Worm (Caenorhabditis elegans) whole organism, L2 larva: Measurements from ENCODE around the gene pink-1.

ENCODE experiments used
- C34F6.9 ChIP-seq: fragments of 150-350 bp; optimal IDR thresholded peaks from 2 replicates; lab custom pipeline; 2014; ENCODE audit warnings: missing biosample characterization, missing genetic modification characterization
- F13H6.1 ChIP-seq: sonication (generic microtip); optimal IDR thresholded peaks from 2 replicates; lab custom pipeline; 2016; ENCODE audit warnings: missing genetic modification characterization, missing compliant biosample characterization
- R02D3.7 ChIP-seq: fragments of 150-350 bp; optimal IDR thresholded peaks from 2 replicates; lab custom pipeline; 2014; ENCODE audit warnings: missing biosample characterization, missing genetic modification characterization
- Y55F3AM.14 ChIP-seq: fragments of 200-800 bp; sonication (Bioruptor generic); optimal IDR thresholded peaks from 2 replicates; lab custom pipeline; 2018; ENCODE audit warnings: mild to moderate bottlenecking, missing genetic modification characterization, missing compliant biosample characterization
- ZK546.5 ChIP-seq: sonication (generic microtip); optimal IDR thresholded peaks from 2 replicates; lab custom pipeline; 2017; ENCODE audit warnings: missing biosample characterization, missing genetic modification characterization
- alr-1 ChIP-seq: fragments of 150-350 bp; optimal IDR thresholded peaks from 2 replicates; lab custom pipeline; 2014; ENCODE audit warnings: missing biosample characterization, missing genetic modification characterization
- aly-2 ChIP-seq: fragments of 150-350 bp; optimal IDR thresholded peaks from 2 replicates; lab custom pipeline; 2014; ENCODE audit warnings: missing biosample characterization, missing genetic modification characterization
- ama-1 ChIP-seq: fragments of 150-350 bp; optimal IDR thresholded peaks from 2 replicates; lab custom pipeline; 2018; ENCODE audit warnings: inconsistent platforms
- blmp-1 ChIP-seq: sonication (generic microtip); optimal IDR thresholded peaks from 2 replicates; lab custom pipeline; 2017; ENCODE audit warnings: missing genetic modification characterization, mild to moderate bottlenecking, missing compliant biosample characterization, antibody characterized with exemption, moderate library complexity; ENCODE audit not compliant: insufficient read depth
- ceh-16 ChIP-seq: fragments of 150-350 bp; optimal IDR thresholded peaks from 2 replicates; lab custom pipeline; 2014; ENCODE audit warnings: missing biosample characterization, missing genetic modification characterization
- ceh-82 ChIP-seq: fragments of 150-350 bp; optimal IDR thresholded peaks from 2 replicates; lab custom pipeline; 2014; ENCODE audit warnings: missing biosample characterization, missing genetic modification characterization
- crh-2 ChIP-seq: sonication (generic microtip); optimal IDR thresholded peaks from 2 replicates; lab custom pipeline; 2017; ENCODE audit warnings: missing biosample characterization, missing genetic modification characterization
- dmd-4 ChIP-seq: sonication (generic microtip); optimal IDR thresholded peaks from 2 replicates; lab custom pipeline; 2017; ENCODE audit warnings: missing biosample characterization, missing genetic modification characterization
- egl-27 ChIP-seq: sonication (generic microtip); optimal IDR thresholded peaks from 3 replicates; lab custom pipeline; 2017; ENCODE audit warnings: missing biosample characterization, missing genetic modification reagents, missing genetic modification characterization
- elt-1 ChIP-seq: fragments of 150-350 bp; optimal IDR thresholded peaks from 2 replicates; lab custom pipeline; 2014; ENCODE audit warnings: missing biosample characterization, missing genetic modification characterization
- elt-3 ChIP-seq: sonication (generic microtip); optimal IDR thresholded peaks from 2 replicates; lab custom pipeline; 2017; ENCODE audit warnings: missing biosample characterization, missing genetic modification characterization
- fos-1 ChIP-seq: fragments of 150-350 bp; optimal IDR thresholded peaks from 2 replicates; lab custom pipeline; 2014; ENCODE audit warnings: missing biosample characterization, missing genetic modification characterization
- gmeb-1 ChIP-seq: fragments of 150-350 bp; optimal IDR thresholded peaks from 2 replicates; lab custom pipeline; 2014; ENCODE audit warnings: missing biosample characterization, missing genetic modification characterization
- lin-11 ChIP-seq: fragments of 150-350 bp; sonication (generic microtip); optimal IDR thresholded peaks from 2 replicates; lab custom pipeline; 2014; ENCODE audit warnings: missing biosample characterization, missing genetic modification characterization, inconsistent platforms, mixed read lengths
- lin-13 ChIP-seq: fragments of 150-350 bp; optimal IDR thresholded peaks from 2 replicates; lab custom pipeline; 2014; ENCODE audit warnings: missing biosample characterization, missing genetic modification reagents, missing genetic modification characterization
- lin-39 ChIP-seq: fragments of 150-350 bp; optimal IDR thresholded peaks from 2 replicates; lab custom pipeline; 2014; ENCODE audit warnings: missing biosample characterization, missing genetic modification reagents, missing genetic modification characterization
- lsy-2 ChIP-seq, 2 experiments: fragments of 150-350 bp in 1 of 2; sonication (generic microtip) in 1 of 2; optimal IDR thresholded peaks; 2 replicates each; lab custom pipeline; 2014 to 2017; ENCODE audit warnings: missing biosample characterization in 2 of 2, missing genetic modification characterization in 2 of 2
- mab-5 ChIP-seq: fragments of 150-350 bp; optimal IDR thresholded peaks from 2 replicates; lab custom pipeline; 2014; ENCODE audit warnings: missing biosample characterization, missing genetic modification characterization
- mbf-1 ChIP-seq: sonication (generic microtip); optimal IDR thresholded peaks from 2 replicates; lab custom pipeline; 2017; ENCODE audit warnings: missing biosample characterization, missing genetic modification characterization
- mdl-1 ChIP-seq, 2 experiments: fragments of 150-350 bp in 1 of 2; sonication (generic microtip) in 1 of 2; optimal IDR thresholded peaks; 2 replicates each; lab custom pipeline; 2017; ENCODE audit warnings: missing biosample characterization in 2 of 2, missing genetic modification characterization in 2 of 2
- nhr-10 ChIP-seq: sonication (generic microtip); optimal IDR thresholded peaks from 2 replicates; lab custom pipeline; 2017; ENCODE audit warnings: missing biosample characterization, missing genetic modification characterization
- nhr-11 ChIP-seq: fragments of 150-350 bp; optimal IDR thresholded peaks from 2 replicates; lab custom pipeline; 2014; ENCODE audit warnings: missing biosample characterization, missing genetic modification characterization
- nhr-12 ChIP-seq: fragments of 150-350 bp; optimal IDR thresholded peaks from 2 replicates; lab custom pipeline; 2014; ENCODE audit warnings: missing biosample characterization, missing genetic modification characterization
- nhr-129 ChIP-seq: fragments of 150-350 bp; optimal IDR thresholded peaks from 2 replicates; lab custom pipeline; 2014; ENCODE audit warnings: missing biosample characterization, missing genetic modification characterization
- nhr-21 ChIP-seq: fragments of 150-350 bp; optimal IDR thresholded peaks from 2 replicates; lab custom pipeline; 2014; ENCODE audit warnings: missing biosample characterization, missing genetic modification characterization
- nhr-23 ChIP-seq: fragments of 150-350 bp; optimal IDR thresholded peaks from 2 replicates; lab custom pipeline; 2014; ENCODE audit warnings: missing biosample characterization, missing genetic modification reagents, missing genetic modification characterization
- nhr-237 ChIP-seq: fragments of 150-350 bp; optimal IDR thresholded peaks from 2 replicates; lab custom pipeline; 2014; ENCODE audit warnings: missing biosample characterization, missing genetic modification characterization
- nhr-25 ChIP-seq: fragments of 150-350 bp; sonication (generic microtip); optimal IDR thresholded peaks from 3 replicates; lab custom pipeline; 2014; ENCODE audit warnings: missing biosample characterization, missing genetic modification characterization
- nhr-6 ChIP-seq: fragments of 150-350 bp; optimal IDR thresholded peaks from 2 replicates; lab custom pipeline; 2014; ENCODE audit warnings: missing biosample characterization, missing genetic modification characterization
- nhr-77 ChIP-seq: fragments of 150-350 bp; optimal IDR thresholded peaks from 2 replicates; lab custom pipeline; 2014; ENCODE audit warnings: missing biosample characterization, missing genetic modification characterization
- peb-1 ChIP-seq: fragments of 150-350 bp; optimal IDR thresholded peaks from 2 replicates; lab custom pipeline; 2014; ENCODE audit warnings: missing biosample characterization, missing genetic modification characterization
- sem-4 ChIP-seq: fragments of 150-350 bp; optimal IDR thresholded peaks from 2 replicates; lab custom pipeline; 2014; ENCODE audit warnings: missing biosample characterization, missing genetic modification reagents, missing genetic modification characterization
- skn-1 ChIP-seq: sonication (generic microtip); optimal IDR thresholded peaks from 2 replicates; lab custom pipeline; 2017; ENCODE audit warnings: missing biosample characterization, missing genetic modification characterization
- sma-3 ChIP-seq: sonication (generic microtip); optimal IDR thresholded peaks from 2 replicates; lab custom pipeline; 2016; ENCODE audit warnings: missing genetic modification reagents, missing genetic modification characterization, missing compliant biosample characterization
- sma-9 ChIP-seq, 2 experiments: fragments of 150-350 bp in 1 of 2; sonication (generic microtip) in 1 of 2; optimal IDR thresholded peaks; 2 replicates each; lab custom pipeline; 2014 to 2016; ENCODE audit warnings: missing genetic modification characterization in 2 of 2, mild to moderate bottlenecking in 1 of 2, missing biosample characterization in 1 of 2, missing compliant biosample characterization in 1 of 2, missing genetic modification reagents in 1 of 2, moderate library complexity in 1 of 2
- snpc-4 ChIP-seq: fragments of 150-350 bp; optimal IDR thresholded peaks from 2 replicates; lab custom pipeline; 2014; ENCODE audit warnings: missing biosample characterization, missing genetic modification characterization
- unc-39 ChIP-seq: fragments of 150-350 bp; optimal IDR thresholded peaks from 2 replicates; lab custom pipeline; 2014; ENCODE audit warnings: missing biosample characterization, missing genetic modification characterization
- unc-55 ChIP-seq: fragments of 150-350 bp; sonication (generic microtip); optimal IDR thresholded peaks from 3 replicates; lab custom pipeline; 2014; ENCODE audit warnings: missing biosample characterization, missing genetic modification reagents, missing genetic modification characterization
- unc-62 ChIP-seq: fragments of 150-350 bp; optimal IDR thresholded peaks from 2 replicates; lab custom pipeline; 2014; ENCODE audit warnings: missing biosample characterization, missing genetic modification reagents, missing genetic modification characterization
- zag-1 ChIP-seq: fragments of 150-350 bp; optimal IDR thresholded peaks from 2 replicates; lab custom pipeline; 2014; ENCODE audit warnings: missing biosample characterization, missing genetic modification characterization
- ztf-1 ChIP-seq: fragments of 200-800 bp; sonication (Bioruptor generic); conservative IDR thresholded peaks from 2 replicates; pipeline ENCODE4 v1.3.6; 2022; ENCODE audit warnings: missing genetic modification characterization, missing compliant biosample characterization
- ztf-11 ChIP-seq: sonication (generic microtip); optimal IDR thresholded peaks from 2 replicates; lab custom pipeline; 2017; ENCODE audit warnings: missing biosample characterization, missing genetic modification characterization
- ztf-4 ChIP-seq: fragments of 150-350 bp; optimal IDR thresholded peaks from 2 replicates; lab custom pipeline; 2014; ENCODE audit warnings: missing biosample characterization, missing genetic modification characterization

Gene pink-1

DNA sequence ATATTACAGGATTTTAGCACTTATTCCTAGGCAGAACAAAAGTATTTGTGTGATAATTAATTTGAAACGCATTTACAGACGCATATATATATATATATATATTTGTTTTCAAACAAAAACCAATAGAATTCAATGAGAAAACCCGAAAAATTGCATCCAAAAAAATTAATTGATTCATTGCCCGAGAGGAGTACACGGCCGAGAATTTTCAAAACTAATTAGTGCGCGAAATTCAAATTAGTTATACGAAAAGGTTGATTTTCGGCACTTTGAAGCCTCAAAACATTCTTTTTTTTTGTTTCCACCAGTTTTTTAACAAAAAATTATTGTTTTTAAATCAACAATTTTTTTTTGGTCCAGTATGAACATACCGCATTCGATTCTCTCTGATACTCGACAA lies 4.0 kb downstream of the pink-1 start:
- TF ChIP-seq unc-62 (no peak), ama-1 (lab: Kevin White, UChicago) (no peak), nhr-10 (tag; lab: Kevin White, UChicago) (no peak), nhr-23 (no peak), F13H6.1 (tag; lab: Kevin White, UChicago) (no peak), lin-11 (no peak), sem-4 (tag; lab: Kevin White, UChicago) (no peak), aly-2 (tag; lab: Kevin White, UChicago) (no peak), nhr-77 (tag; lab: Kevin White, UChicago) (no peak), elt-1 (tag; lab: Kevin White, UChicago) (no peak), ztf-4 (tag; lab: Kevin White, UChicago) (no peak), ztf-11 (no peak)

DNA sequence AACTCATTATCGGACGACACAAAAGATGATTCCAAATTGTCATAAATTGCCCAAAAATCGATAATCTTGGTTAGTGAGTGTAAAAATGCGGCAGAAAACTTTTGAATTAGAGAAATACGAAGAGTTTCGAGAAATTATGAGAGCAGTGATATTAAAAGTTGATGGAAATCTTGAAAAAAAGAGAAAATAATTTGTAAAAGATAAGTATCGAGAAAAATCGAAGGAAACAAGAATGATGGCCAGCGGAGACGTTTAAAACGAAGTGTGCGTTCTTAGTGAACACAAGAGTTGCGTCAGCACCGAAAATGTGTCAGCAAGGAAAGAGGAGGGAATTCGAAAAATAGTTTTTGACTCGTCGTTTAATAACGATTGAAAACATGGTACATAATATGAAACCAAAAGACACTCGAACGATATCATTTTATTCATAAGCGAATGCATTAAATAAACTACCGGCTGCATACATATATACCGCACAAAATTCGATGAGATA lies 5.6 kb downstream of the pink-1 start, which contains the start of gene ndx-6:
ndx-6 (minus strand) TSS at position 51 of the 493 bp plus-strand sequence.
- TF ChIP-seq nhr-21 (tag; lab: Kevin White, UChicago): peak; percentile 70
- TF ChIP-seq nhr-77 (tag; lab: Kevin White, UChicago): peak; percentile 74
- TF ChIP-seq mdl-1 (tag; optimal IDR thresholded peaks at IDR 0.05; lab: Kevin White, UChicago): no peak
- no peak for TF ChIP-seq aly-2 (tag; lab: Kevin White, UChicago)
- peak; percentile 95 for TF ChIP-seq unc-55 (GFP tag; lab: Kevin White, UChicago)
- peak; percentile 40 for TF ChIP-seq R02D3.7
- no peak for TF ChIP-seq unc-62
- TF ChIP-seq ceh-16: peak; percentile 68
- TF ChIP-seq nhr-11 (tag; lab: Kevin White, UChicago): no peak
- TF ChIP-seq nhr-237 (tag; lab: Kevin White, UChicago): no peak
- peak; percentile 90 for TF ChIP-seq crh-2 (tag; lab: Kevin White, UChicago)
- no peak for TF ChIP-seq Y55F3AM.14 (GFP tag; lab: Kevin White, UChicago)
- TF ChIP-seq mab-5 (tag; lab: Kevin White, UChicago): peak; percentile 84
- TF ChIP-seq F13H6.1 (tag; lab: Kevin White, UChicago): peak; percentile 81
- no peak for TF ChIP-seq alr-1 (tag; lab: Kevin White, UChicago)
- peak; percentile 83 for TF ChIP-seq lin-13 (GFP tag; lab: Kevin White, UChicago)
- peak; percentile 79 to 93 for TF ChIP-seq lsy-2 (tag; optimal IDR thresholded peaks at IDR 0.05; lab: Kevin White, UChicago)
- no peak for TF ChIP-seq ztf-1 (GFP tag; lab: Robert Waterston, UW)
- TF ChIP-seq elt-3: no peak
- TF ChIP-seq nhr-6: peak; percentile 79
- peak; percentile 36 for TF ChIP-seq egl-27 (tag; lab: Kevin White, UChicago)
- peak; percentile 35 for TF ChIP-seq zag-1 (tag; lab: Kevin White, UChicago)
- TF ChIP-seq nhr-129 (tag; lab: Kevin White, UChicago): peak; percentile 92
- TF ChIP-seq nhr-10 (tag; lab: Kevin White, UChicago): no peak
- peak; percentile 56 for TF ChIP-seq blmp-1
- peak; percentile 73 for TF ChIP-seq ztf-4 (tag; lab: Kevin White, UChicago)
- TF ChIP-seq nhr-25 (tag; lab: Kevin White, UChicago): peak; percentile 85
- TF ChIP-seq ZK546.5 (tag; lab: Kevin White, UChicago): no peak
- TF ChIP-seq sem-4 (tag; lab: Kevin White, UChicago): peak; percentile 60
- peak; percentile 80 for TF ChIP-seq snpc-4 (tag; lab: Kevin White, UChicago)
- no peak for TF ChIP-seq nhr-23
- TF ChIP-seq nhr-12 (tag; lab: Kevin White, UChicago): no peak
- peak; percentile 88 for TF ChIP-seq sma-3 (GFP tag; lab: Kevin White, UChicago)
- TF ChIP-seq gmeb-1 (tag; lab: Kevin White, UChicago): peak; percentile 98
- TF ChIP-seq unc-39 (tag; lab: Kevin White, UChicago): no peak
- TF ChIP-seq fos-1: peak; percentile 85
- no peak for TF ChIP-seq peb-1 (tag; lab: Kevin White, UChicago)
- no peak for TF ChIP-seq elt-1 (tag; lab: Kevin White, UChicago)
- TF ChIP-seq ceh-82: no peak
- peak; percentile 37 for TF ChIP-seq skn-1
- TF ChIP-seq ama-1 (lab: Kevin White, UChicago): peak; percentile 62
- TF ChIP-seq lin-11: peak; percentile 45
- no peak for TF ChIP-seq lin-39 (tag; lab: Kevin White, UChicago)
- peak; percentile 88 for TF ChIP-seq C34F6.9 (tag; lab: Kevin White, UChicago)
- TF ChIP-seq sma-9 (GFP tag; optimal IDR thresholded peaks at IDR 0.05; lab: Kevin White, UChicago): peak; percentile 87
- TF ChIP-seq sma-9 (tag; optimal IDR thresholded peaks at IDR 0.05; lab: Kevin White, UChicago): no peak
- no peak for TF ChIP-seq ztf-11
- no peak for TF ChIP-seq dmd-4 (tag; lab: Kevin White, UChicago)
- TF ChIP-seq mbf-1 (tag; lab: Kevin White, UChicago): no peak
